Worm (Caenorhabditis elegans) whole organism, late embryonic: ENCODE measurements around the gene srh-222.

Experiments
- T23F11.4 ChIP-seq: fragments of 200-800 bp; sonication (Bioruptor generic); optimal IDR thresholded peaks from 2 replicates; lab custom pipeline; 2018; ENCODE audit warnings: mild to moderate bottlenecking, missing genetic modification characterization, missing compliant biosample characterization
- ama-1 ChIP-seq: fragments of 150-350 bp; optimal IDR thresholded peaks from 2 replicates; lab custom pipeline; 2014
- dmd-4 ChIP-seq: sonication (generic microtip); optimal IDR thresholded peaks from 2 replicates; lab custom pipeline; 2016; ENCODE audit warnings: borderline replicate concordance, missing genetic modification characterization, missing compliant biosample characterization
- madf-2 ChIP-seq: sonication (generic microtip); optimal IDR thresholded peaks from 2 replicates; lab custom pipeline; 2017; ENCODE audit warnings: missing genetic modification characterization, missing compliant biosample characterization
- pat-9 ChIP-seq: fragments of 200-800 bp; sonication (Bioruptor generic); optimal IDR thresholded peaks from 2 replicates; lab custom pipeline; 2018; ENCODE audit warnings: mild to moderate bottlenecking, missing genetic modification characterization, moderate library complexity, missing compliant biosample characterization
- sdc-2 ChIP-seq: sonication (generic microtip); optimal IDR thresholded peaks from 2 replicates; lab custom pipeline; 2016; ENCODE audit warnings: missing genotype, missing genetic modification characterization, missing compliant biosample characterization
- tbx-2 ChIP-seq: sonication (generic microtip); optimal IDR thresholded peaks from 2 replicates; lab custom pipeline; 2016; ENCODE audit warnings: missing genetic modification characterization, missing compliant biosample characterization
- zip-5 ChIP-seq: sonication (generic microtip); optimal IDR thresholded peaks from 2 replicates; lab custom pipeline; 2016; ENCODE audit warnings: missing genetic modification characterization, missing compliant biosample characterization

ce11 chrIV:3994318-3994717 is 14.7 kb downstream of the srh-222 start, which contains the start of gene F47C12.13:
- TF ChIP-seq tbx-2 (tag; lab: Kevin White, UChicago) (no peak), zip-5 (tag; lab: Kevin White, UChicago) (no peak), pat-9 (no peak), dmd-4 (tag; lab: Kevin White, UChicago) (no peak), T23F11.4 (GFP tag; lab: Kevin White, UChicago) (no peak), madf-2 (tag; lab: Kevin White, UChicago) (no peak), ama-1 (lab: Kevin White, UChicago) (no peak), sdc-2 (no peak)
